Fruit fly (Drosophila melanogaster) whole organism, embryonic: ENCODE data around the gene Ced-12.

Source experiments
- Atf3 ChIP-seq: fragments of 200-800 bp; sonication (Bioruptor generic); optimal IDR thresholded peaks from 3 replicates; lab custom pipeline; 2016; ENCODE audit warnings: missing biosample characterization, missing genetic modification characterization
- Bdp1 ChIP-seq: fragments of 200-800 bp; sonication (Bioruptor generic); optimal IDR thresholded peaks from 3 replicates; lab custom pipeline; 2016; ENCODE audit warnings: missing biosample characterization, missing genetic modification characterization
- Bteb2 ChIP-seq: fragments of 200-800 bp; sonication (Bioruptor generic); optimal IDR thresholded peaks from 2 replicates; lab custom pipeline; 2016; ENCODE audit warnings: missing biosample characterization, missing genetic modification characterization
- CG10209 ChIP-seq: fragments of 200-800 bp; sonication (Bioruptor generic); optimal IDR thresholded peaks from 3 replicates; lab custom pipeline; 2017; ENCODE audit warnings: missing biosample characterization, mild to moderate bottlenecking, missing genetic modification characterization, missing genetic modification reagents
- CG10267 ChIP-seq: fragments of 200-800 bp; sonication (Bioruptor generic); optimal IDR thresholded peaks from 2 replicates; lab custom pipeline; 2018; ENCODE audit warnings: missing biosample characterization, mild to moderate bottlenecking, missing genetic modification characterization, moderate library complexity
- CG10543 ChIP-seq: fragments of 200-800 bp; sonication (Bioruptor generic); optimal IDR thresholded peaks from 3 replicates; lab custom pipeline; 2017; ENCODE audit warnings: missing biosample characterization, mild to moderate bottlenecking, missing genetic modification characterization, moderate library complexity
- CG11247 ChIP-seq: fragments of 200-800 bp; sonication (Bioruptor generic); IDR thresholded peaks from 2 replicates; pipeline ENCODE4 v1.3.6; 2022; ENCODE audit warnings: missing biosample characterization, missing genetic modification characterization
- CG11504 ChIP-seq: fragments of 200-800 bp; sonication (Bioruptor generic); optimal IDR thresholded peaks from 3 replicates; lab custom pipeline; 2019; ENCODE audit warnings: missing biosample characterization, mild to moderate bottlenecking, missing genetic modification characterization, moderate library complexity
- CG11723 ChIP-seq: fragments of 200-800 bp; sonication (Bioruptor generic); optimal IDR thresholded peaks from 2 replicates; lab custom pipeline; 2017; ENCODE audit warnings: missing biosample characterization, mild to moderate bottlenecking, missing genetic modification characterization
- CG13123 ChIP-seq: fragments of 200-800 bp; sonication (Bioruptor generic); optimal IDR thresholded peaks from 2 replicates; lab custom pipeline; 2016; ENCODE audit warnings: missing biosample characterization, missing genetic modification characterization
- CG13296 ChIP-seq: fragments of 200-800 bp; sonication (Bioruptor generic); optimal IDR thresholded peaks from 3 replicates; lab custom pipeline; 2018; ENCODE audit warnings: missing biosample characterization, mild to moderate bottlenecking, missing genetic modification characterization
- CG16815 ChIP-seq: fragments of 200-800 bp; sonication (Bioruptor generic); optimal IDR thresholded peaks from 3 replicates; lab custom pipeline; 2017; ENCODE audit warnings: missing biosample characterization, mild to moderate bottlenecking, missing genetic modification characterization
- CG2875 ChIP-seq: fragments of 200-800 bp; sonication (Bioruptor generic); optimal IDR thresholded peaks from 2 replicates; lab custom pipeline; 2017; ENCODE audit warnings: missing biosample characterization, mild to moderate bottlenecking, missing genetic modification characterization, missing genetic modification reagents
- CG2889 ChIP-seq: fragments of 200-800 bp; sonication (Bioruptor generic); IDR thresholded peaks from 3 replicates; pipeline ENCODE4 v1.3.6; 2022; ENCODE audit warnings: missing biosample characterization, missing genetic modification characterization
- CG31388 ChIP-seq: fragments of 200-800 bp; sonication (Bioruptor generic); optimal IDR thresholded peaks from 2 replicates; lab custom pipeline; 2016; ENCODE audit warnings: missing biosample characterization, missing genetic modification characterization
- CG32532 ChIP-seq: fragments of 200-800 bp; sonication (Bioruptor generic); IDR thresholded peaks from 2 replicates; pipeline ENCODE4 v1.3.6; 2022; ENCODE audit warnings: missing biosample characterization, missing genetic modification characterization
- CG3281 ChIP-seq: fragments of 200-800 bp; sonication (Bioruptor generic); optimal IDR thresholded peaks from 3 replicates; lab custom pipeline; 2017; ENCODE audit warnings: missing biosample characterization, mild to moderate bottlenecking, missing genetic modification characterization
- CG6765 ChIP-seq: fragments of 200-800 bp; sonication (Bioruptor generic); optimal IDR thresholded peaks from 3 replicates; lab custom pipeline; 2017; ENCODE audit warnings: missing biosample characterization, mild to moderate bottlenecking, missing genetic modification characterization
- CG6791 ChIP-seq: fragments of 200-800 bp; sonication (Bioruptor generic); IDR thresholded peaks from 3 replicates; pipeline ENCODE4 v1.3.6; 2022; ENCODE audit warnings: missing biosample characterization, missing genetic modification characterization; ENCODE audit not compliant: partially characterized antibody
- CG9437 ChIP-seq: fragments of 200-800 bp; sonication (Bioruptor generic); optimal IDR thresholded peaks from 2 replicates; lab custom pipeline; 2018; ENCODE audit warnings: missing biosample characterization, mild to moderate bottlenecking, missing genetic modification characterization
- CG9817 ChIP-seq: fragments of 200-800 bp; sonication (Bioruptor generic); optimal IDR thresholded peaks from 2 replicates; lab custom pipeline; 2018; ENCODE audit warnings: missing biosample characterization, mild to moderate bottlenecking, missing genetic modification characterization, moderate library complexity
- E2f2 ChIP-seq: fragments of 200-800 bp; sonication (Bioruptor generic); IDR thresholded peaks from 2 replicates; pipeline ENCODE4 v1.3.6; 2022; ENCODE audit warnings: missing biosample characterization, missing genetic modification characterization
- Gsc ChIP-seq: fragments of 200-800 bp; sonication (Bioruptor generic); IDR thresholded peaks from 2 replicates; pipeline ENCODE4 v1.3.6; 2022; ENCODE audit warnings: missing biosample characterization, missing genetic modification characterization
- HLH3B ChIP-seq: fragments of 200-800 bp; sonication (Bioruptor generic); IDR thresholded peaks from 2 replicates; pipeline ENCODE4 v1.3.6; 2022; ENCODE audit warnings: missing biosample characterization, missing genetic modification characterization
- Hsf ChIP-seq: fragments of 200-800 bp; sonication (Bioruptor generic); optimal IDR thresholded peaks from 3 replicates; lab custom pipeline; 2016; ENCODE audit warnings: missing biosample characterization, missing genetic modification characterization
- Lhr ChIP-seq: fragments of 200-800 bp; sonication (Bioruptor generic); optimal IDR thresholded peaks from 3 replicates; lab custom pipeline; 2017; ENCODE audit warnings: mild to moderate bottlenecking, missing biosample characterization, missing genetic modification reagents, missing genetic modification characterization
- Mes4 ChIP-seq: fragments of 200-800 bp; sonication (Bioruptor generic); optimal IDR thresholded peaks from 2 replicates; lab custom pipeline; 2016; ENCODE audit warnings: missing biosample characterization, missing genetic modification characterization
- NC2α ChIP-seq: fragments of 200-800 bp; sonication (Bioruptor generic); optimal IDR thresholded peaks from 2 replicates; lab custom pipeline; 2016; ENCODE audit warnings: missing biosample characterization, missing genetic modification characterization
- NK7.1 ChIP-seq: fragments of 200-800 bp; sonication (Bioruptor generic); optimal IDR thresholded peaks from 3 replicates; lab custom pipeline; 2016; ENCODE audit warnings: missing biosample characterization, missing genetic modification characterization
- Stat92E ChIP-seq, 3 experiments: fragments of >200 bp in 2 of 3; fragments of 200-800 bp in 1 of 3; sonication (Bioruptor generic) in 1 of 3; optimal IDR thresholded peaks; 2 replicates each; lab custom pipeline; 2017 to 2019; ENCODE audit warnings: missing biosample characterization in 3 of 3, missing genetic modification characterization in 3 of 3, mild to moderate bottlenecking in 1 of 3, moderate library complexity in 1 of 3
- Taf1 ChIP-seq: fragments of 200-800 bp; sonication (Bioruptor generic); IDR thresholded peaks from 2 replicates; pipeline ENCODE4 v1.3.6; 2022; ENCODE audit warnings: missing biosample characterization, missing genetic modification characterization
- bbx ChIP-seq: fragments of 200-800 bp; sonication (Bioruptor generic); IDR thresholded peaks from 2 replicates; pipeline ENCODE4 v1.3.6; 2022; ENCODE audit warnings: missing biosample characterization, missing genetic modification characterization; ENCODE audit not compliant: partially characterized antibody
- bigmax ChIP-seq: fragments of 200-800 bp; sonication (Bioruptor generic); optimal IDR thresholded peaks from 2 replicates; lab custom pipeline; 2018; ENCODE audit warnings: missing biosample characterization, mild to moderate bottlenecking, missing genetic modification characterization
- cas ChIP-seq: fragments of 200-800 bp; sonication (Bioruptor generic); IDR thresholded peaks from 2 replicates; pipeline ENCODE4 v1.3.6; 2022; ENCODE audit warnings: missing biosample characterization, missing genetic modification characterization
- crol ChIP-seq: fragments of 200-800 bp; sonication (Bioruptor generic); IDR thresholded peaks from 2 replicates; pipeline ENCODE4 v1.3.6; 2022; ENCODE audit warnings: missing biosample characterization, missing genetic modification characterization
- cwo ChIP-seq: fragments of 200-800 bp; sonication (Bioruptor generic); optimal IDR thresholded peaks from 3 replicates; lab custom pipeline; 2017; ENCODE audit warnings: missing biosample characterization, missing genetic modification characterization, mild to moderate bottlenecking, moderate library complexity, missing genetic modification reagents
- dan ChIP-seq: fragments of 200-800 bp; sonication (Bioruptor generic); IDR thresholded peaks from 2 replicates; pipeline ENCODE4 v1.3.6; 2022; ENCODE audit warnings: missing biosample characterization, missing genetic modification characterization
- eve ChIP-seq, 2 experiments: fragments of >200 bp; optimal IDR thresholded peaks; 2 replicates each; lab custom pipeline; 2017; ENCODE audit warnings: missing biosample characterization in 2 of 2, missing genetic modification characterization in 2 of 2
- fd3F ChIP-seq: fragments of 200-800 bp; sonication (Bioruptor generic); optimal IDR thresholded peaks from 2 replicates; lab custom pipeline; 2018; ENCODE audit warnings: missing biosample characterization, mild to moderate bottlenecking, missing genetic modification characterization, moderate library complexity
- gfzf ChIP-seq: fragments of 200-800 bp; sonication (Bioruptor generic); optimal IDR thresholded peaks from 2 replicates; lab custom pipeline; 2016; ENCODE audit warnings: missing biosample characterization, mild to moderate bottlenecking, missing genetic modification characterization, moderate library complexity
- grau ChIP-seq: fragments of 200-800 bp; optimal IDR thresholded peaks from 3 replicates; lab custom pipeline; 2019; ENCODE audit warnings: missing biosample characterization, mild to moderate bottlenecking, missing genetic modification characterization, moderate library complexity
- jing ChIP-seq: fragments of 200-800 bp; sonication (Bioruptor generic); optimal IDR thresholded peaks from 2 replicates; lab custom pipeline; 2018; ENCODE audit warnings: missing biosample characterization, mild to moderate bottlenecking, missing genetic modification characterization
- lab ChIP-seq: fragments of 200-800 bp; sonication (Bioruptor generic); optimal IDR thresholded peaks from 3 replicates; lab custom pipeline; 2017; ENCODE audit warnings: missing biosample characterization, missing genetic modification characterization, mild to moderate bottlenecking, moderate library complexity, missing genetic modification reagents
- mam ChIP-seq: fragments of 200-800 bp; sonication (Bioruptor generic); optimal IDR thresholded peaks from 3 replicates; lab custom pipeline; 2016; ENCODE audit warnings: missing biosample characterization, missing genetic modification characterization
- otp ChIP-seq: fragments of 200-800 bp; sonication (Bioruptor generic); IDR thresholded peaks from 3 replicates; pipeline ENCODE4, ENCODE4 v1.3.6; 2022; ENCODE audit warnings: missing biosample characterization, missing genetic modification characterization
- phol ChIP-seq: fragments of 200-800 bp; sonication (Bioruptor generic); optimal IDR thresholded peaks from 3 replicates; lab custom pipeline; 2018; ENCODE audit warnings: missing biosample characterization, mild to moderate bottlenecking, missing genetic modification characterization, moderate library complexity
- psq ChIP-seq: fragments of 200-800 bp; sonication (Bioruptor generic); optimal IDR thresholded peaks from 2 replicates; lab custom pipeline; 2017; ENCODE audit warnings: missing biosample characterization, missing genetic modification characterization
- sd ChIP-seq: fragments of 200-800 bp; sonication (Bioruptor generic); optimal IDR thresholded peaks from 3 replicates; lab custom pipeline; 2018; ENCODE audit warnings: missing biosample characterization, mild to moderate bottlenecking, missing genetic modification characterization, moderate library complexity
- tio ChIP-seq: fragments of 200-800 bp; sonication (Bioruptor generic); optimal IDR thresholded peaks from 2 replicates; lab custom pipeline; 2017; ENCODE audit warnings: missing biosample characterization, missing genetic modification characterization, inconsistent platforms
- toy ChIP-seq: fragments of 200-800 bp; sonication (Bioruptor generic); IDR thresholded peaks from 2 replicates; pipeline ENCODE4 v1.3.6; 2022; ENCODE audit warnings: missing biosample characterization, missing genetic modification characterization
- zfh1 ChIP-seq: fragments of 200-800 bp; sonication (Bioruptor generic); IDR thresholded peaks from 3 replicates; pipeline ENCODE4 v1.3.6; 2022; ENCODE audit warnings: missing biosample characterization, missing genetic modification characterization

Ced-12 gene

dm6 chr2L:12055837-12056388 lies 41.7 kb upstream of the Ced-12 start, which contains the start of the genes JhI-21, RpL7-like and CG34164 (continued):
- TF ChIP-seq tio (GFP tag; lab: Kevin White, UChicago) (no peak), sd (peak; percentile 49), jing (GFP tag; lab: Kevin White, UChicago) (no peak), CG11504 (tag; lab: Kevin White, UChicago) (no peak), E2f2 (GFP tag; lab: Robert Waterston, UW) (peak; percentile 98), CG6765 (GFP tag; lab: Kevin White, UChicago) (peak; percentile 9), Taf1 (GFP tag; lab: Robert Waterston, UW) (no peak), CG10209 (GFP tag; lab: Kevin White, UChicago) (no peak), CG2875 (no peak), eve (GFP tag; optimal IDR thresholded peaks at IDR 0.05; lab: Kevin White, UChicago) (no peak), toy (GFP tag; lab: Robert Waterston, UW) (no peak), CG13123 (GFP tag; lab: Kevin White, UChicago) (no peak), gfzf (peak; percentile 23), NC2α (no peak), Bteb2 (GFP tag; lab: Kevin White, UChicago) (peak; percentile 13), Atf3 (GFP tag; lab: Kevin White, UChicago) (no peak), CG10543 (GFP tag; lab: Kevin White, UChicago) (no peak), bbx (GFP tag; lab: Robert Waterston, UW) (peak; percentile 64), CG13296 (no peak), CG10267 (tag; lab: Kevin White, UChicago) (peak; percentile 65), Hsf (no peak), CG9817 (tag; lab: Kevin White, UChicago) (no peak), bigmax (GFP tag; lab: Kevin White, UChicago) (no peak), CG3281 (GFP tag; lab: Kevin White, UChicago) (peak; percentile 6), zfh1 (peak; percentile 30; the same call in 1 of the 3 replicates), CG11723 (GFP tag; lab: Kevin White, UChicago) (no peak), fd3F (GFP tag; lab: Kevin White, UChicago) (no peak), otp (GFP tag; lab: Robert Waterston, UW) (no peak; the same call in 2 of the 3 replicates), cas (GFP tag; lab: Robert Waterston, UW) (no peak), lab (GFP tag; lab: Kevin White, UChicago) (no peak), HLH3B (GFP tag; lab: Robert Waterston, UW) (no peak), NK7.1 (GFP tag; lab: Kevin White, UChicago) (no peak), Stat92E (GFP tag; optimal IDR thresholded peaks at IDR 0.05; lab: Kevin White, UChicago) (peak in 1 of 3 experiments; percentile 64), psq (GFP tag; lab: Kevin White, UChicago) (no peak), Bdp1 (GFP tag; lab: Kevin White, UChicago) (no peak), CG2889 (no peak), CG9437 (no peak), Mes4 (GFP tag; lab: Kevin White, UChicago) (no peak), CG32532 (GFP tag; lab: Robert Waterston, UW) (peak; percentile 65; the same call in 1 of the 2 replicates), Gsc (GFP tag; lab: Robert Waterston, UW) (no peak), Lhr (no peak), CG6791 (GFP tag; lab: Robert Waterston, UW) (peak; percentile 61), CG11247 (GFP tag; lab: Robert Waterston, UW) (no peak), CG16815 (GFP tag; lab: Kevin White, UChicago) (no peak), phol (tag; lab: Kevin White, UChicago) (no peak), CG31388 (no peak), dan (GFP tag; lab: Robert Waterston, UW) (no peak), grau (no peak), mam (GFP tag; lab: Kevin White, UChicago) (no peak), cwo (GFP tag; lab: Kevin White, UChicago) (peak; percentile 71), crol (no peak)
